Worm (Caenorhabditis elegans): Measurements from ENCODE around the gene srbc-58.

- TF ChIP-seq W03F9.2 (tag; optimal IDR thresholded peaks at IDR 0.05) = no peak
- no peak for TF ChIP-seq him-1 (tag; optimal IDR thresholded peaks at IDR 0.05)
- TF ChIP-seq dao-5 (tag; optimal IDR thresholded peaks at IDR 0.05) = no peak
Observed at ce11 chrV:761235-761634, 13.6 kb upstream of the srbc-58 start, which contains the start of gene C05E4.15.

All from whole organism, L4/young adult.